Worm (Caenorhabditis elegans): ENCODE results near the gene srsx-27.

DNA sequence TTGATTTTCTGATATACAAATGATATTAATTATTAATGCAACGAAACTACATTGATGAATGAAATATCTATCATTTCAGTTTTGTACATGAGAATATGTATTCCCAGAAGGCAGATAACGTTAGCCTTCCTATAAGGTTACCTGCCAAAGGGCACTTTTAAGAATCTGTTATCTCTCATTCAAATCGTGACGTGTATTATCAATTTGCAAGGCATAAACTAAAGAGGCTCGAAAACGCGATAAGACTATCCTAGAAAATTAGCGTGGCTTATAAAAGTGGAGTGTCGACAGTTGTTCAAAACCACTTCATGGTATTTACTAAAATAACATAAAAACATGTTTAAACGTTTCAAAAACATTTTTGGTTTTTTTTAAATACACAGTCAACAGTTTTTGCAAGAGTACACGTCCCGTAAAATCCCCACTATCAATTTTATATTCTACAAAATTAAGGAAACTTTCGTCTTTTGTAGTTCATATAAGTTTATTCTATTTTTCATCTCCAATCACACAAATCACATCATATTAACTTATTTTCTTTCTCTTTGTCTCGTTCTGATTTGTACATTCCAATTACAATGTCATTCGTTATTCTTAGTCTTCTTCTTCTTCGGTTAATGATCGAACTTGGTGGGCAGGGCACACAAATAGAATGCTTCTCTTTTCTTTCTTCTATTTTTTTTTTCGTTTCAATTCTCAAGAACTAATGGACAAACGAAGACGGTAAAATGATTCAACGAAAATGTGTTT, 24.9 kb upstream of the srsx-27 start, which contains the start of gene C08B6.10:
- TF ChIP-seq flt-1 (GFP tag; IDR thresholded peaks at IDR 0.05) (no peak), cog-1 (tag; optimal IDR thresholded peaks at IDR 0.05) (no peak)
